Fruit fly (Drosophila melanogaster): Measurements from ENCODE around the gene CG11927.

CG11927 gene

DNA sequence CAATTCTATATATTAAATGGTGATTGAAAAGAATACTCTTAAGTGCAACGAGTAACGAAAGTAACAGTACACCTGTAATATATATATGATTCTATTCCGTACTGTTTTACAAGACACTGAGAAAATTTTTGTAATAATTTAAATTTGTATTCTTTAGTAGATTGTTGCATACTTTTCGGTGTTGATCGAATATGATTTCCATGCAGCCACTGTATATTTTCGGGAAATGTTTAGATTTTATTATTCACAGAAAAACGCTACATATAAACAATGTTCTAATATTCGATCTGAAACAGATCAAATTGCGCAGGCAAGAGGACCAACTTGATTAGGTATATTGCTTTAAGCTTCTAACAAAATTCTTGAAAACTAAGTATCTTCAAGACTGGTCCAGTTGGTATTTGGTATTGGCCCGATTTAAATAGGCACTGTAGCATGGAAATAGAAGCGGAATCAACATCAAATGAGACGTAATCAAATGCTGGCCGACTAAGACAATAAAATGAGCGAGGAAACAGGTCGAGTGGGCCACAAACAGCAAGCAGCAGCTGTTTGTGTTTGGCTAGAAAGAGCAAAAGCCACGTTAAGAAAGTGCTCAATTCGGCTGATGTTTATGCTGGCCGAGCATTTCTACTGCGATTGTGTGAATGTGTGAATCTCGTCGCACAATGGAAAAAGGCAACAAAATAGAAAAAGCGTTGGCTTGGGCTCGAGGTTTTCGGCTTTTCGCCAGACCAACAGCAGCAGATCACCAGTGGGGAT, 35.1 kb upstream of the CG11927 start, which contains the start of gene CG15629 (continued):
- TF ChIP-seq CG17568 (GFP tag; optimal IDR thresholded peaks at IDR 0.05) (no peak), gcm (GFP tag; optimal IDR thresholded peaks at IDR 0.05) (no peak), CG7271 (tag; optimal IDR thresholded peaks at IDR 0.05) (no peak), zf30C (GFP tag; optimal IDR thresholded peaks at IDR 0.05) (peak; percentile 97), Ets97D (GFP tag; optimal IDR thresholded peaks at IDR 0.05) (no peak), CG33213 (GFP tag; optimal IDR thresholded peaks at IDR 0.05) (no peak), amos (GFP tag; IDR thresholded peaks at IDR 0.05; ENCODE audit: partially characterized antibody) (peak; percentile 25; the same call in 1 of the 2 replicates), CG10543 (GFP tag; optimal IDR thresholded peaks at IDR 0.05) (peak; percentile 38), zen (tag; optimal IDR thresholded peaks at IDR 0.05) (no peak), Nf-YB (GFP tag; optimal IDR thresholded peaks at IDR 0.05) (no peak), Dip2 (GFP tag; IDR thresholded peaks at IDR 0.05) (no peak), ham (GFP tag; IDR thresholded peaks at IDR 0.05) (no peak), CG8944 (GFP tag; optimal IDR thresholded peaks at IDR 0.05) (no peak), abd-A (tag; optimal IDR thresholded peaks at IDR 0.05) (peak; percentile 62), Elba2 (GFP tag; optimal IDR thresholded peaks at IDR 0.05) (no peak), Hmr (GFP tag; optimal IDR thresholded peaks at IDR 0.05) (no peak), CG2129 (GFP tag; IDR thresholded peaks at IDR 0.05; ENCODE audit: partially characterized antibody) (no peak), NK7.1 (GFP tag; optimal IDR thresholded peaks at IDR 0.05) (no peak), crol (GFP tag; IDR thresholded peaks at IDR 0.05) (no peak), HLHmδ (GFP tag; optimal IDR thresholded peaks at IDR 0.05) (no peak), zfh2 (GFP tag; optimal IDR thresholded peaks at IDR 0.05) (no peak), CG8478 (optimal IDR thresholded peaks at IDR 0.05) (no peak), grau (tag; optimal IDR thresholded peaks at IDR 0.05) (no peak), Vsx1 (GFP tag; optimal IDR thresholded peaks at IDR 0.05) (no peak), sens (GFP tag) (peak; percentile 57), pnt (GFP tag; optimal IDR thresholded peaks at IDR 0.05) (no peak), pros (GFP tag; optimal IDR thresholded peaks at IDR 0.05) (peak; percentile 56), CG34422 (GFP tag; IDR thresholded peaks at IDR 0.05) (no peak), kni (GFP tag; optimal IDR thresholded peaks at IDR 0.05) (peak; percentile 63), Med (GFP tag) (peak; percentile 5), br (optimal IDR thresholded peaks at IDR 0.05) (no peak), Pdp1 (GFP tag; optimal IDR thresholded peaks at IDR 0.05) (peak in 1 of 2 experiments; percentile 35), z (GFP tag; IDR thresholded peaks at IDR 0.05) (peak; percentile 77; the same call in 2 of the 3 replicates), Doc3 (GFP tag; IDR thresholded peaks at IDR 0.05; ENCODE audit: partially characterized antibody) (no peak), CG10462 (GFP tag; optimal IDR thresholded peaks at IDR 0.05) (no peak)

DNA sequence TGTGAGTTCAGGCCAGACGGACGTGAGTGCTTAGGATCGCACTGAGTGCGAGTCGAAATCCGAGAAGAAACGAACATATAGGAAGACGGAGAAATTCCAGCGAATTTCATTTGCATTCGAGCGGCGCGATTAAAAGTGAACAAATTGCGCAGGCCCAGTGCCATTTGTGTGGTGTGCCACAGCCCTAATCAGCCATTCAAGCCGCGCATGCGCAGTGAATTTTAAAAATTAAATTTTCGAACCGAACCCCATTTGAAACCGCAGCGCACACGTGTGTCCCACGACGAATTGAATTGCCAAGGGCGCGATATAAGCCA, 34.6 kb upstream of the CG11927 start:
- TF ChIP-seq Ets65A (GFP tag) (peak; percentile 58), Ada2b (GFP tag; IDR thresholded peaks at IDR 0.05) (no peak), chm (GFP tag; IDR thresholded peaks at IDR 0.05) (no peak), CG7786 (GFP tag; optimal IDR thresholded peaks at IDR 0.05) (no peak), CG30020 (tag; optimal IDR thresholded peaks at IDR 0.05) (no peak), tgo (GFP tag; IDR thresholded peaks at IDR 0.05) (no peak), emc (GFP tag; optimal IDR thresholded peaks at IDR 0.05) (no peak), CG14050 (GFP tag; IDR thresholded peaks at IDR 0.05) (no peak), Atf-2 (GFP tag; optimal IDR thresholded peaks at IDR 0.05) (no peak), vvl (GFP tag; IDR thresholded peaks at IDR 0.05) (peak; percentile 74), sens (GFP tag) (peak; percentile 40), Hmx (GFP tag; optimal IDR thresholded peaks at IDR 0.05) (no peak), sd (tag; optimal IDR thresholded peaks at IDR 0.05) (peak; percentile 60), Bdp1 (GFP tag; optimal IDR thresholded peaks at IDR 0.05) (no peak), en (GFP tag; optimal IDR thresholded peaks at IDR 0.05) (no peak), gsb (GFP tag; IDR thresholded peaks at IDR 0.05) (no peak), ham (GFP tag; IDR thresholded peaks at IDR 0.05) (no peak), slbo (GFP tag; IDR thresholded peaks at IDR 0.05) (no peak), Hmr (GFP tag; optimal IDR thresholded peaks at IDR 0.05) (no peak), lola (GFP tag; optimal IDR thresholded peaks at IDR 0.05) (no peak)
